Worm (Caenorhabditis elegans): ENCODE measurements around the gene srg-45.

Gene srg-45

ce11 chrV:12357632-12358031, 50.3 kb downstream of the srg-45 start:
- TF ChIP-seq lsl-1 (GFP tag; optimal IDR thresholded peaks at IDR 0.05) (no peak), madf-10 (tag; optimal IDR thresholded peaks at IDR 0.05) (no peak), tlf-1 (GFP tag; optimal IDR thresholded peaks at IDR 0.05) (no peak), F22D6.2 (tag; optimal IDR thresholded peaks at IDR 0.05) (no peak), mcd-1 (GFP tag; IDR thresholded peaks at IDR 0.05) (no peak), B0035.1 (tag; optimal IDR thresholded peaks at IDR 0.05) (no peak), K11D2.4 (GFP tag; IDR thresholded peaks at IDR 0.05) (no peak), F33H1.4 (GFP tag; IDR thresholded peaks at IDR 0.05) (no peak), attf-3 (GFP tag; conservative IDR thresholded peaks at IDR 0.05) (no peak), C06A6.2 (GFP tag; conservative IDR thresholded peaks at IDR 0.05) (no peak), sptf-2 (GFP tag; optimal IDR thresholded peaks at IDR 0.05) (no peak), bed-2 (GFP tag; IDR thresholded peaks at IDR 0.05) (no peak), dox-1 (GFP tag; IDR thresholded peaks at IDR 0.05) (no peak), ztf-18 (tag; optimal IDR thresholded peaks at IDR 0.05) (no peak), tbx-9 (tag; optimal IDR thresholded peaks at IDR 0.05; ENCODE audit: borderline replicate concordance) (no peak), ztf-28 (GFP tag; IDR thresholded peaks at IDR 0.05) (no peak), hsf-1 (GFP tag; IDR thresholded peaks at IDR 0.05) (no peak), ceh-27 (GFP tag; optimal IDR thresholded peaks at IDR 0.05) (no peak)

Measured in whole organism, young adult.